Worm (Caenorhabditis elegans) whole organism, L4 larva: ENCODE data around the gene doxa-1.

ENCODE experiments used
- D1046.2 ChIP-seq: fragments of 200-800 bp; sonication (Bioruptor generic); IDR thresholded peaks from 2 replicates; pipeline ENCODE4 v1.3.6; 2022; ENCODE audit warnings: missing genetic modification characterization, missing compliant biosample characterization
- F26F4.8 ChIP-seq: fragments of 200-800 bp; sonication (Bioruptor generic); conservative IDR thresholded peaks from 2 replicates; pipeline ENCODE4 v1.3.6; 2022; ENCODE audit warnings: missing genetic modification characterization, missing compliant biosample characterization
- F37D6.2 ChIP-seq: sonication (generic microtip); optimal IDR thresholded peaks from 2 replicates; lab custom pipeline; 2016; ENCODE audit warnings: mild to moderate bottlenecking, missing genetic modification characterization, missing compliant biosample characterization
- Y48G9A.11 ChIP-seq: fragments of 200-800 bp; sonication (Bioruptor generic); IDR thresholded peaks from 2 replicates; pipeline ENCODE4 v1.3.6; 2022; ENCODE audit warnings: missing genetic modification reagents, missing genetic modification characterization, missing compliant biosample characterization
- Y5F2A.4 ChIP-seq: fragments of 200-800 bp; sonication (Bioruptor generic); optimal IDR thresholded peaks from 2 replicates; lab custom pipeline; 2018; ENCODE audit warnings: mild to moderate bottlenecking, missing genetic modification characterization, missing compliant biosample characterization
- ZK337.2 ChIP-seq: fragments of 200-800 bp; sonication (Bioruptor generic); IDR thresholded peaks from 2 replicates; pipeline ENCODE4 v1.3.6; 2022; ENCODE audit warnings: missing genetic modification reagents, missing genetic modification characterization, missing compliant biosample characterization
- aha-1 ChIP-seq: fragments of 150-350 bp; peaks from one replicate; lab custom pipeline; 2014; ENCODE audit warnings: missing biosample characterization, missing genetic modification characterization
- aly-2 ChIP-seq: sonication (generic microtip); optimal IDR thresholded peaks from 2 replicates; lab custom pipeline; 2018; ENCODE audit warnings: missing biosample characterization, missing genetic modification characterization
- ama-1 ChIP-seq: fragments of 150-350 bp; optimal IDR thresholded peaks from 2 replicates; lab custom pipeline; 2014; ENCODE audit warnings: inconsistent platforms, mixed read lengths
- arid-1 ChIP-seq: fragments of 200-800 bp; sonication (Bioruptor generic); conservative IDR thresholded peaks from 2 replicates; pipeline ENCODE4 v1.3.6; 2022; ENCODE audit warnings: missing genetic modification reagents, missing genetic modification characterization, missing compliant biosample characterization
- ceh-28 ChIP-seq: fragments of 150-350 bp; optimal IDR thresholded peaks from 2 replicates; lab custom pipeline; 2014; ENCODE audit warnings: missing biosample characterization, missing genetic modification reagents, missing genetic modification characterization
- ceh-44 ChIP-seq: fragments of 200-800 bp; sonication (Bioruptor generic); IDR thresholded peaks from 2 replicates; pipeline ENCODE4 v1.3.6; 2022; ENCODE audit warnings: missing genetic modification reagents, missing genetic modification characterization, missing compliant biosample characterization
- ceh-82 ChIP-seq: sonication (generic microtip); optimal IDR thresholded peaks from 2 replicates; lab custom pipeline; 2017; ENCODE audit warnings: missing biosample characterization, missing genetic modification characterization
- ces-1 ChIP-seq: fragments of 150-350 bp; sonication (generic microtip); optimal IDR thresholded peaks from 4 replicates; lab custom pipeline; 2014; ENCODE audit warnings: missing biosample characterization, missing genetic modification reagents, missing genetic modification characterization
- cey-2 ChIP-seq: sonication (generic microtip); optimal IDR thresholded peaks from 3 replicates; lab custom pipeline; 2017; ENCODE audit warnings: missing genetic modification characterization, mild to moderate bottlenecking, missing compliant biosample characterization, antibody characterized with exemption, borderline replicate concordance; ENCODE audit not compliant: insufficient read depth
- daf-12 ChIP-seq: fragments of 150-350 bp; optimal IDR thresholded peaks from 2 replicates; lab custom pipeline; 2014; ENCODE audit warnings: missing biosample characterization, missing genetic modification reagents, missing genetic modification characterization
- daf-19 ChIP-seq: fragments of 200-800 bp; sonication (Bioruptor generic); conservative IDR thresholded peaks from 2 replicates; pipeline ENCODE4 v1.3.6; 2022; ENCODE audit warnings: missing genetic modification characterization, missing compliant biosample characterization
- daf-8 ChIP-seq: fragments of 200-800 bp; sonication (Bioruptor generic); IDR thresholded peaks from 2 replicates; pipeline ENCODE4 v1.3.6; 2022; ENCODE audit warnings: missing genetic modification characterization, missing compliant biosample characterization
- dmd-6 ChIP-seq: fragments of 200-800 bp; sonication (Bioruptor generic); IDR thresholded peaks from 2 replicates; pipeline ENCODE4 v1.3.6; 2022; ENCODE audit warnings: missing genetic modification reagents, missing genetic modification characterization, missing compliant biosample characterization
- dmd-9 ChIP-seq: fragments of 200-800 bp; sonication (Bioruptor generic); IDR thresholded peaks from 2 replicates; pipeline ENCODE4 v1.3.6; 2022; ENCODE audit warnings: missing genetic modification reagents, missing genetic modification characterization, missing compliant biosample characterization
- duxl-1 ChIP-seq: sonication (generic microtip); optimal IDR thresholded peaks from 2 replicates; lab custom pipeline; 2016; ENCODE audit warnings: mild to moderate bottlenecking, missing genetic modification characterization, moderate library complexity, missing compliant biosample characterization; ENCODE audit not compliant: poor library complexity
- fkh-10 ChIP-seq: fragments of 150-350 bp; optimal IDR thresholded peaks from 2 replicates; lab custom pipeline; 2014; ENCODE audit warnings: missing biosample characterization, missing genetic modification reagents, missing genetic modification characterization
- fos-1 ChIP-seq: fragments of 150-350 bp; optimal IDR thresholded peaks from 2 replicates; lab custom pipeline; 2014; ENCODE audit warnings: missing biosample characterization, missing genetic modification characterization
- hlh-30 ChIP-seq: sonication (generic microtip); optimal IDR thresholded peaks from 2 replicates; lab custom pipeline; 2017; ENCODE audit warnings: antibody characterized with exemption, mild to moderate bottlenecking, missing genetic modification characterization, missing compliant biosample characterization; ENCODE audit not compliant: insufficient read depth
- jun-1 ChIP-seq: fragments of 150-350 bp; optimal IDR thresholded peaks from 2 replicates; lab custom pipeline; 2014; ENCODE audit warnings: missing biosample characterization, missing genetic modification reagents, missing genetic modification characterization
- lim-7 ChIP-seq: fragments of 200-800 bp; sonication (Bioruptor generic); IDR thresholded peaks from 2 replicates; pipeline ENCODE4 v1.3.6; 2022; ENCODE audit warnings: missing genetic modification characterization, missing compliant biosample characterization
- lin-15B ChIP-seq: fragments of 150-350 bp; sonication (generic microtip); optimal IDR thresholded peaks from 3 replicates; lab custom pipeline; 2014; ENCODE audit warnings: missing biosample characterization, missing genetic modification characterization
- lin-38 ChIP-seq: fragments of 200-800 bp; sonication (Bioruptor generic); IDR thresholded peaks from 2 replicates; pipeline ENCODE4 v1.3.6; 2022; ENCODE audit warnings: missing genetic modification reagents, missing genetic modification characterization, missing compliant biosample characterization
- lsy-2 ChIP-seq, 2 experiments: fragments of 150-350 bp in 1 of 2; sonication (generic microtip) in 1 of 2; optimal IDR thresholded peaks; 2 replicates each; lab custom pipeline; 2014 to 2017; ENCODE audit warnings: missing biosample characterization in 2 of 2, missing genetic modification characterization in 2 of 2
- madf-9 ChIP-seq: fragments of 200-800 bp; sonication (Bioruptor generic); conservative IDR thresholded peaks from 2 replicates; pipeline ENCODE4 v1.3.6; 2022; ENCODE audit warnings: missing genetic modification reagents, missing genetic modification characterization, missing compliant biosample characterization
- mdt-29 ChIP-seq: fragments of 200-800 bp; sonication (Bioruptor generic); IDR thresholded peaks from 2 replicates; pipeline ENCODE4 v1.3.6; 2022; ENCODE audit warnings: missing genetic modification reagents, missing genetic modification characterization, missing compliant biosample characterization
- mxl-3 ChIP-seq: fragments of 200-800 bp; sonication (Bioruptor generic); optimal IDR thresholded peaks from 2 replicates; lab custom pipeline; 2018; ENCODE audit warnings: mild to moderate bottlenecking, missing genetic modification characterization, missing compliant biosample characterization
- nhr-102 ChIP-seq: sonication (generic microtip); optimal IDR thresholded peaks from 2 replicates; lab custom pipeline; 2016; ENCODE audit warnings: mild to moderate bottlenecking, missing genetic modification characterization, moderate library complexity, missing compliant biosample characterization
- nhr-11 ChIP-seq: fragments of 150-350 bp; optimal IDR thresholded peaks from 2 replicates; lab custom pipeline; 2014; ENCODE audit warnings: missing biosample characterization, missing genetic modification characterization
- nhr-237 ChIP-seq: sonication (generic microtip); optimal IDR thresholded peaks from 2 replicates; lab custom pipeline; 2017; ENCODE audit warnings: missing biosample characterization, missing genetic modification characterization
- nhr-41 ChIP-seq: fragments of 200-800 bp; sonication (Bioruptor generic); IDR thresholded peaks from 2 replicates; pipeline ENCODE4 v1.3.6; 2022; ENCODE audit warnings: missing genetic modification reagents, missing genetic modification characterization, missing compliant biosample characterization
- nhr-42 ChIP-seq: fragments of 200-800 bp; sonication (Bioruptor generic); IDR thresholded peaks from 2 replicates; pipeline ENCODE4 v1.3.6; 2022; ENCODE audit warnings: missing genetic modification characterization, missing compliant biosample characterization
- nhr-6 ChIP-seq: fragments of 150-350 bp; optimal IDR thresholded peaks from 2 replicates; lab custom pipeline; 2014; ENCODE audit warnings: missing biosample characterization, missing genetic modification characterization
- php-3 ChIP-seq: fragments of 200-800 bp; sonication (Bioruptor generic); IDR thresholded peaks from 2 replicates; pipeline ENCODE4 v1.3.6; 2022; ENCODE audit warnings: missing genetic modification reagents, missing genetic modification characterization, missing compliant biosample characterization
- pqm-1 ChIP-seq: sonication (generic microtip); optimal IDR thresholded peaks from 2 replicates; lab custom pipeline; 2017; ENCODE audit warnings: missing biosample characterization, missing genetic modification characterization
- rbr-2 ChIP-seq: sonication (generic microtip); optimal IDR thresholded peaks from 2 replicates; lab custom pipeline; 2016; ENCODE audit warnings: missing genotype, missing genetic modification characterization, missing compliant biosample characterization
- sdz-12 ChIP-seq: fragments of 200-800 bp; sonication (Bioruptor generic); optimal IDR thresholded peaks from 2 replicates; lab custom pipeline; 2018; ENCODE audit warnings: mild to moderate bottlenecking, missing genetic modification characterization, missing compliant biosample characterization
- set-16 ChIP-seq: fragments of 200-800 bp; sonication (Bioruptor generic); IDR thresholded peaks from 2 replicates; pipeline ENCODE4 v1.3.6; 2022; ENCODE audit warnings: missing genetic modification reagents, missing genetic modification characterization, missing compliant biosample characterization
- snpc-1.2 ChIP-seq: fragments of 200-800 bp; sonication (Bioruptor generic); IDR thresholded peaks from 2 replicates; pipeline ENCODE4 v1.3.6; 2022; ENCODE audit warnings: missing genetic modification reagents, missing genetic modification characterization, missing compliant biosample characterization
- spr-3 ChIP-seq: fragments of 200-800 bp; sonication (Bioruptor generic); optimal IDR thresholded peaks from 2 replicates; lab custom pipeline; 2018; ENCODE audit warnings: mild to moderate bottlenecking, missing genetic modification characterization, missing compliant biosample characterization
- zag-1 ChIP-seq: fragments of 150-350 bp; optimal IDR thresholded peaks from 2 replicates; lab custom pipeline; 2014; ENCODE audit warnings: missing biosample characterization, missing genetic modification characterization
- zip-11 ChIP-seq: fragments of 200-800 bp; sonication (Bioruptor generic); IDR thresholded peaks from 2 replicates; pipeline ENCODE4 v1.3.6; 2022; ENCODE audit warnings: missing genetic modification characterization, missing compliant biosample characterization
- zip-2 ChIP-seq: fragments of 150-350 bp; optimal IDR thresholded peaks from 2 replicates; lab custom pipeline; 2014; ENCODE audit warnings: missing biosample characterization, missing genetic modification characterization
- ztf-7 ChIP-seq: fragments of 150-350 bp; optimal IDR thresholded peaks from 2 replicates; lab custom pipeline; 2014; ENCODE audit warnings: missing biosample characterization, missing genetic modification characterization

doxa-1 gene

DNA sequence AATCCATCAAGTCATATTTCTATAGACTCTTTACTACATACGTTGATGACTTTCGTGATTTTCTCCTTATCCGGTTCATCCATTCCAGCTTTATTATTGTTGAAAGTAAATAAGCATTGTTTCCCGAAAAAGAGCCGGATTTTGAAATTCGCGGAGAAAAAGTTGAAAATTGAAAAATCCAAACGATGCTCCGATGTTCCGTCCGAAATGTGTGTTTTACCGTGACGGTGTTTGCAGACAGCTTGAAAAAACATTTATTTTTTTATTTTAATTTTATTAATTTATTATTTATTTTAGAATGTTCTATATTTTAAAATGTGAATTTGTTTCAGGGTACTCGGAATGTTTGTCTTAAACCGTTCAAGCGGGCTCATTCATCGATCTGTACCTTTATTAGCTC, 49.9 kb downstream of the doxa-1 start, which contains the start of gene dnj-10 (continued):
- TF ChIP-seq snpc-1.2: no peak
- TF ChIP-seq Y5F2A.4 (GFP tag; lab: Kevin White, UChicago): no peak
- TF ChIP-seq nhr-11: no peak
- no peak for TF ChIP-seq nhr-237 (tag; lab: Kevin White, UChicago)
- TF ChIP-seq nhr-6 (tag; lab: Kevin White, UChicago): no peak
- TF ChIP-seq aly-2: no peak
- no peak for TF ChIP-seq ceh-44 (GFP tag; lab: Robert Waterston, UW)
- no peak for TF ChIP-seq fos-1
- TF ChIP-seq F37D6.2 (tag; lab: Kevin White, UChicago): no peak
- no peak for TF ChIP-seq D1046.2 (GFP tag; lab: Robert Waterston, UW)
- TF ChIP-seq nhr-42 (GFP tag; lab: Robert Waterston, UW): no peak
- no peak for TF ChIP-seq spr-3 (GFP tag; lab: Kevin White, UChicago)
- TF ChIP-seq madf-9 (GFP tag; lab: Robert Waterston, UW): no peak
- TF ChIP-seq Y48G9A.11: no peak
- no peak for TF ChIP-seq set-16 (GFP tag; lab: Robert Waterston, UW)
- no peak for TF ChIP-seq daf-12
- no peak for TF ChIP-seq daf-8 (GFP tag; lab: Robert Waterston, UW)
- no peak for TF ChIP-seq F26F4.8
- no peak for TF ChIP-seq zip-11 (GFP tag; lab: Robert Waterston, UW)
- TF ChIP-seq dmd-6 (GFP tag; lab: Robert Waterston, UW): no peak
- peak; percentile 70 for TF ChIP-seq lin-38 (GFP tag; lab: Robert Waterston, UW)
- no peak for TF ChIP-seq duxl-1
- TF ChIP-seq rbr-2 (tag; lab: Kevin White, UChicago): peak; percentile 8
- peak in 1 of 2 experiments; percentile 84 for TF ChIP-seq lsy-2 (tag; optimal IDR thresholded peaks at IDR 0.05; lab: Kevin White, UChicago)
- no peak for TF ChIP-seq aha-1 (tag; lab: Kevin White, UChicago)
- TF ChIP-seq ztf-7 (tag; lab: Kevin White, UChicago): no peak
- TF ChIP-seq ama-1 (lab: Kevin White, UChicago): no peak
- TF ChIP-seq ceh-28 (tag; lab: Kevin White, UChicago): no peak
- TF ChIP-seq lin-15B (tag; lab: Kevin White, UChicago): no peak
- no peak for TF ChIP-seq daf-19
- TF ChIP-seq zag-1 (tag; lab: Kevin White, UChicago): no peak
- no peak for TF ChIP-seq zip-2
- no peak for TF ChIP-seq mdt-29 (GFP tag; lab: Robert Waterston, UW)
- no peak for TF ChIP-seq cey-2
- TF ChIP-seq lim-7 (GFP tag; lab: Robert Waterston, UW): no peak
- no peak for TF ChIP-seq jun-1
- TF ChIP-seq arid-1 (GFP tag; lab: Robert Waterston, UW): no peak
- TF ChIP-seq mxl-3: no peak
- no peak for TF ChIP-seq pqm-1 (tag; lab: Kevin White, UChicago)
- TF ChIP-seq ceh-82: no peak
- no peak for TF ChIP-seq php-3 (GFP tag; lab: Robert Waterston, UW)
- TF ChIP-seq fkh-10 (GFP tag; lab: Kevin White, UChicago): no peak
- no peak for TF ChIP-seq ZK337.2
- no peak for TF ChIP-seq nhr-41 (GFP tag; lab: Robert Waterston, UW)
- TF ChIP-seq hlh-30 (tag; lab: Kevin White, UChicago): peak; percentile 18
- no peak for TF ChIP-seq dmd-9 (GFP tag; lab: Robert Waterston, UW)
- TF ChIP-seq ces-1 (GFP tag; lab: Kevin White, UChicago): no peak
- no peak for TF ChIP-seq sdz-12 (GFP tag; lab: Kevin White, UChicago)
- TF ChIP-seq nhr-102 (tag; lab: Kevin White, UChicago): no peak
- TF ChIP-seq, all 104 proteins: peak for 11
